Worm (Caenorhabditis elegans) whole organism, mixed stage, embryonic: ENCODE measurements around the gene Y17D7C.6.

Experiments
- elt-1 ChIP-seq: sonication (generic microtip); optimal IDR thresholded peaks from 2 replicates; lab custom pipeline; 2017; ENCODE audit warnings: missing genetic modification characterization, mild to moderate bottlenecking, missing compliant biosample characterization, antibody characterized with exemption, moderate library complexity, borderline replicate concordance; ENCODE audit not compliant: insufficient read depth
- elt-3 ChIP-seq: fragments of 150-350 bp; optimal IDR thresholded peaks from 2 replicates; lab custom pipeline; 2014; ENCODE audit warnings: missing biosample characterization, missing genetic modification characterization
- lin-13 ChIP-seq: fragments of 150-350 bp; optimal IDR thresholded peaks from 2 replicates; lab custom pipeline; 2014; ENCODE audit warnings: missing biosample characterization, missing genetic modification characterization
- lsy-2 ChIP-seq: fragments of 150-350 bp; optimal IDR thresholded peaks from 2 replicates; lab custom pipeline; 2014; ENCODE audit warnings: missing biosample characterization, missing genetic modification characterization
- mab-5 ChIP-seq: fragments of 150-350 bp; optimal IDR thresholded peaks from 2 replicates; lab custom pipeline; 2014; ENCODE audit warnings: missing biosample characterization, missing genetic modification characterization
- mls-2 ChIP-seq: sonication (generic microtip); optimal IDR thresholded peaks from 2 replicates; lab custom pipeline; 2016; ENCODE audit warnings: mild to moderate bottlenecking, missing genetic modification characterization, moderate library complexity, missing compliant biosample characterization
- nhr-12 ChIP-seq: fragments of 150-350 bp; optimal IDR thresholded peaks from 2 replicates; lab custom pipeline; 2014; ENCODE audit warnings: missing biosample characterization, missing genetic modification characterization
- nhr-237 ChIP-seq: fragments of 150-350 bp; optimal IDR thresholded peaks from 2 replicates; lab custom pipeline; 2014; ENCODE audit warnings: missing biosample characterization, missing genetic modification characterization
- nhr-28 ChIP-seq: fragments of 150-350 bp; optimal IDR thresholded peaks from 2 replicates; lab custom pipeline; 2014; ENCODE audit warnings: missing biosample characterization, missing genetic modification characterization
- nhr-76 ChIP-seq: sonication (generic microtip); optimal IDR thresholded peaks from 2 replicates; lab custom pipeline; 2017; ENCODE audit warnings: missing biosample characterization, missing genetic modification characterization
- snpc-4 ChIP-seq: fragments of 150-350 bp; optimal IDR thresholded peaks from 2 replicates; lab custom pipeline; 2014; ENCODE audit warnings: missing biosample characterization, missing genetic modification characterization
- unc-39 ChIP-seq: fragments of 150-350 bp; optimal IDR thresholded peaks from 2 replicates; lab custom pipeline; 2014; ENCODE audit warnings: missing biosample characterization, missing genetic modification characterization
- ztf-11 ChIP-seq: fragments of 150-350 bp; optimal IDR thresholded peaks from 2 replicates; lab custom pipeline; 2014; ENCODE audit warnings: missing biosample characterization, missing genetic modification characterization

DNA sequence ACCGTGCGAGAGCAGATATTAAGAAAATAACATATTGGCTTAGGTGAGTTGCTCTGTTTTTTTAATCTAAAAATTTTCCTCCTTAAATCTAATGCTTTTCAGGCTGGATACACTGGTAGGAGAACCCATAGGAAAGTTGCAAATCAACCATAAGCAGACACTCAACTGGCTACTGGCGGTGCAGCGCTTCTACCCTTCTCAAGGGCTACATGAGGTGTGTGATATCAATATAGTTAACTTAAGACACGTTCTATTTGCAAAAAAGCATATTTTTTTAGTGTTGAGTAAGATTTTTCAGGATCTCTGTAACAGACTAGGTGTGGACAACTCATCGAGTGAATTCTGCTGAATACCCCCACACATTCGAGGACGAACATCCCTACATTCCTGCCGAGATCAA lies 1.6 kb upstream of the Y17D7C.6 start:
- no peak for TF ChIP-seq mab-5 (tag; lab: Kevin White, UChicago)
- TF ChIP-seq lsy-2 (tag; lab: Kevin White, UChicago) = no peak
- TF ChIP-seq unc-39 = no peak
- TF ChIP-seq ztf-11 = no peak
- TF ChIP-seq nhr-76 = no peak
- no peak for TF ChIP-seq lin-13
- no peak for TF ChIP-seq snpc-4 (tag; lab: Kevin White, UChicago)
- no peak for TF ChIP-seq mls-2
- no peak for TF ChIP-seq nhr-12
- TF ChIP-seq nhr-28 (tag; lab: Kevin White, UChicago) = no peak
- TF ChIP-seq elt-3 (tag; lab: Kevin White, UChicago) = no peak
- TF ChIP-seq elt-1 (tag; lab: Kevin White, UChicago) = no peak
- TF ChIP-seq nhr-237 (tag; lab: Kevin White, UChicago) = no peak
